Worm (Caenorhabditis elegans) whole organism, young adult: ENCODE measurements around the gene Y73B6BL.47.
A peak's percentile ranks its signal among the peaks of the same experiment; 100 is the strongest.
"Not testable (repeated sequence)": the region's sequence is repeated elsewhere in the genome, so short reads cannot be mapped to it uniquely, and the experiment has no call there.

Experiments used
- F33H1.4 ChIP-seq: fragments of 200-800 bp; sonication (Bioruptor generic); IDR thresholded peaks from 2 replicates; pipeline ENCODE4 v1.3.6; 2022; ENCODE audit warnings: missing genetic modification reagents, missing genetic modification characterization, missing compliant biosample characterization
- F55B11.4 ChIP-seq: sonication (generic microtip); optimal IDR thresholded peaks from 2 replicates; lab custom pipeline; 2016; ENCODE audit warnings: missing compliant biosample characterization, missing genetic modification characterization, borderline replicate concordance; ENCODE audit not compliant: insufficient read depth
- F57A8.1 ChIP-seq: fragments of 200-800 bp; sonication (Bioruptor generic); optimal IDR thresholded peaks from 2 replicates; lab custom pipeline; 2018; ENCODE audit warnings: mild to moderate bottlenecking, missing genetic modification characterization, moderate library complexity, missing compliant biosample characterization
- K12H6.12 ChIP-seq: fragments of 200-800 bp; sonication (Bioruptor generic); optimal IDR thresholded peaks from 2 replicates; lab custom pipeline; 2018; ENCODE audit warnings: mild to moderate bottlenecking, missing genetic modification characterization, missing compliant biosample characterization
- Y53F4B.3 ChIP-seq: fragments of 200-800 bp; sonication (Bioruptor generic); IDR thresholded peaks from 2 replicates; pipeline ENCODE4 v1.3.6; 2022; ENCODE audit warnings: missing genetic modification reagents, missing genetic modification characterization, missing compliant biosample characterization
- Y67H2A.10 ChIP-seq: fragments of 200-800 bp; sonication (Bioruptor generic); conservative IDR thresholded peaks from 2 replicates; pipeline ENCODE4 v1.3.6; 2022; ENCODE audit warnings: missing genetic modification reagents, missing genetic modification characterization, missing compliant biosample characterization
- Y79H2A.3 ChIP-seq: fragments of 200-800 bp; sonication (Bioruptor generic); conservative IDR thresholded peaks from 2 replicates; pipeline ENCODE4 v1.3.6; 2022; ENCODE audit warnings: missing genetic modification reagents, missing genetic modification characterization, missing compliant biosample characterization
- ZK185.1 ChIP-seq: sonication (generic microtip); optimal IDR thresholded peaks from 2 replicates; lab custom pipeline; 2016; ENCODE audit warnings: mild to moderate bottlenecking, missing genetic modification characterization, missing compliant biosample characterization; ENCODE audit not compliant: poor library complexity, severe bottlenecking
- aptf-3 ChIP-seq: fragments of 200-800 bp; sonication (Bioruptor generic); IDR thresholded peaks from 2 replicates; pipeline ENCODE4 v1.3.6; 2022; ENCODE audit warnings: missing genetic modification characterization, missing compliant biosample characterization
- bed-1 ChIP-seq: fragments of 200-800 bp; sonication (Bioruptor generic); IDR thresholded peaks from 2 replicates; pipeline ENCODE4 v1.3.6; 2022; ENCODE audit warnings: missing genetic modification reagents, missing genetic modification characterization, missing compliant biosample characterization
- bed-2 ChIP-seq: fragments of 200-800 bp; sonication (Bioruptor generic); IDR thresholded peaks from 2 replicates; pipeline ENCODE4 v1.3.6; 2022; ENCODE audit warnings: missing genetic modification reagents, missing genetic modification characterization, missing compliant biosample characterization
- ccch-3 ChIP-seq: fragments of 200-800 bp; sonication (Bioruptor generic); optimal IDR thresholded peaks from 2 replicates; lab custom pipeline; 2018; ENCODE audit warnings: mild to moderate bottlenecking, missing genetic modification characterization, missing compliant biosample characterization
- cebp-2 ChIP-seq: fragments of 200-800 bp; sonication (Bioruptor generic); IDR thresholded peaks from 2 replicates; pipeline ENCODE4 v1.3.6; 2022; ENCODE audit warnings: missing genetic modification characterization, missing compliant biosample characterization
- ceh-100 ChIP-seq: fragments of 200-800 bp; sonication (Bioruptor generic); IDR thresholded peaks from 2 replicates; pipeline ENCODE4 v1.3.6; 2022; ENCODE audit warnings: missing genetic modification reagents, missing genetic modification characterization, missing compliant biosample characterization
- dox-1 ChIP-seq: fragments of 200-800 bp; sonication (Bioruptor generic); IDR thresholded peaks from 2 replicates; pipeline ENCODE4 v1.3.6; 2022; ENCODE audit warnings: missing genetic modification reagents, missing genetic modification characterization, missing compliant biosample characterization
- dpff-1 ChIP-seq: sonication (generic microtip); optimal IDR thresholded peaks from 2 replicates; lab custom pipeline; 2017; ENCODE audit warnings: mild to moderate bottlenecking, missing genetic modification characterization, missing compliant biosample characterization
- efl-1 ChIP-seq: fragments of 150-350 bp; optimal IDR thresholded peaks from 2 replicates; lab custom pipeline; 2014; ENCODE audit warnings: missing biosample characterization, missing genetic modification reagents, missing genetic modification characterization
- gei-17 ChIP-seq: fragments of 200-800 bp; sonication (Bioruptor generic); optimal IDR thresholded peaks from 2 replicates; lab custom pipeline; 2018; ENCODE audit warnings: mild to moderate bottlenecking, missing genetic modification characterization, missing compliant biosample characterization
- hmg-20 ChIP-seq: fragments of 200-800 bp; sonication (Bioruptor generic); IDR thresholded peaks from 2 replicates; pipeline ENCODE4 v1.3.6; 2022; ENCODE audit warnings: missing genetic modification reagents, missing genetic modification characterization, missing compliant biosample characterization
- let-607 ChIP-seq, 2 experiments: fragments of 200-800 bp in 1 of 2; sonication (Bioruptor generic) in 1 of 2; sonication (generic microtip) in 1 of 2; optimal IDR thresholded peaks; 2 replicates each; lab custom pipeline; 2016 to 2018; ENCODE audit warnings: mild to moderate bottlenecking in 2 of 2, missing compliant biosample characterization in 2 of 2, missing genetic modification characterization in 2 of 2, moderate library complexity in 2 of 2, missing genotype in 1 of 2
- lin-35 ChIP-seq, 3 experiments: fragments of 150-350 bp in 2 of 3; sonication (generic microtip) in 1 of 3; optimal IDR thresholded peaks; 2 replicates each; lab custom pipeline; 2014 to 2018; ENCODE audit warnings: missing biosample characterization in 3 of 3, missing genetic modification characterization in 3 of 3, missing genetic modification reagents in 3 of 3
- lsl-1 ChIP-seq: fragments of 200-800 bp; sonication (Bioruptor generic); optimal IDR thresholded peaks from 2 replicates; lab custom pipeline; 2018; ENCODE audit warnings: mild to moderate bottlenecking, missing genetic modification characterization, moderate library complexity, missing compliant biosample characterization
- lsy-27 ChIP-seq: sonication (generic microtip); optimal IDR thresholded peaks from 2 replicates; lab custom pipeline; 2017; ENCODE audit warnings: missing genetic modification characterization, mild to moderate bottlenecking, missing compliant biosample characterization, antibody characterized with exemption, missing genotype, borderline replicate concordance; ENCODE audit not compliant: insufficient read depth
- madf-3 ChIP-seq: fragments of 200-800 bp; sonication (Bioruptor generic); IDR thresholded peaks from 2 replicates; pipeline ENCODE4 v1.3.6; 2022; ENCODE audit warnings: missing genetic modification reagents, missing genetic modification characterization, missing compliant biosample characterization
- madf-6 ChIP-seq: fragments of 200-800 bp; sonication (Bioruptor generic); IDR thresholded peaks from 2 replicates; pipeline ENCODE4 v1.3.6; 2022; ENCODE audit warnings: missing genetic modification reagents, missing genetic modification characterization, missing compliant biosample characterization
- madf-8 ChIP-seq: fragments of 200-800 bp; sonication (Bioruptor generic); conservative IDR thresholded peaks from 2 replicates; pipeline ENCODE4 v1.3.6; 2022; ENCODE audit warnings: missing genetic modification reagents, missing genetic modification characterization, missing compliant biosample characterization
- mcd-1 ChIP-seq: fragments of 200-800 bp; sonication (Bioruptor generic); IDR thresholded peaks from 2 replicates; pipeline ENCODE4 v1.3.6; 2022; ENCODE audit warnings: missing genetic modification reagents, missing genetic modification characterization, missing compliant biosample characterization
- mes-4 ChIP-seq: sonication (generic microtip); optimal IDR thresholded peaks from 2 replicates; lab custom pipeline; 2016; ENCODE audit warnings: missing genotype, missing genetic modification characterization, missing compliant biosample characterization
- pbrm-1 ChIP-seq: fragments of 200-800 bp; sonication (Bioruptor generic); IDR thresholded peaks from 2 replicates; pipeline ENCODE4 v1.3.6; 2022; ENCODE audit warnings: missing genetic modification reagents, missing genetic modification characterization, missing compliant biosample characterization
- pha-4 ChIP-seq: fragments of 150-350 bp; sonication (generic microtip); optimal IDR thresholded peaks from 2 replicates; lab custom pipeline; 2014; ENCODE audit warnings: missing biosample characterization, missing genetic modification reagents, missing genetic modification characterization
- repo-1 ChIP-seq: sonication (generic microtip); optimal IDR thresholded peaks from 2 replicates; lab custom pipeline; 2017; ENCODE audit warnings: mild to moderate bottlenecking, missing genetic modification characterization, missing compliant biosample characterization
- snpc-4 ChIP-seq, 5 experiments: fragments of 150-350 bp in 1 of 5; sonication (generic microtip) in 4 of 5; optimal IDR thresholded peaks; 2 replicates each; lab custom pipeline; 2014 to 2018; ENCODE audit warnings: missing genetic modification characterization in 5 of 5, missing biosample characterization in 3 of 5, antibody characterized with exemption in 2 of 5, mild to moderate bottlenecking in 2 of 5, missing compliant biosample characterization in 2 of 5, missing genotype in 2 of 5, moderate library complexity in 2 of 5, missing genetic modification reagents in 1 of 5
- somi-1 ChIP-seq: fragments of 200-800 bp; sonication (Bioruptor generic); optimal IDR thresholded peaks from 2 replicates; lab custom pipeline; 2018; ENCODE audit warnings: mild to moderate bottlenecking, missing genetic modification characterization, missing compliant biosample characterization
- tbp1 ChIP-seq: fragments of 200-800 bp; sonication (Bioruptor generic); optimal IDR thresholded peaks from 2 replicates; lab custom pipeline; 2018; ENCODE audit warnings: mild to moderate bottlenecking, missing genetic modification characterization, missing compliant biosample characterization
- tlf-1 ChIP-seq: fragments of 200-800 bp; sonication (Bioruptor generic); optimal IDR thresholded peaks from 2 replicates; lab custom pipeline; 2018; ENCODE audit warnings: mild to moderate bottlenecking, missing genetic modification characterization, missing compliant biosample characterization
- unc-130 ChIP-seq: sonication (generic microtip); optimal IDR thresholded peaks from 2 replicates; lab custom pipeline; 2016; ENCODE audit warnings: missing genetic modification reagents, missing genetic modification characterization, missing compliant biosample characterization
- xnd-1 ChIP-seq: sonication (generic microtip); optimal IDR thresholded peaks from 2 replicates; lab custom pipeline; 2016; ENCODE audit warnings: missing genotype, missing genetic modification reagents, missing genetic modification characterization, missing compliant biosample characterization
- ztf-25 ChIP-seq: fragments of 200-800 bp; sonication (Bioruptor generic); IDR thresholded peaks from 2 replicates; pipeline ENCODE4 v1.3.6; 2022; ENCODE audit warnings: missing genetic modification reagents, missing genetic modification characterization, missing compliant biosample characterization

Gene Y73B6BL.47

DNA sequence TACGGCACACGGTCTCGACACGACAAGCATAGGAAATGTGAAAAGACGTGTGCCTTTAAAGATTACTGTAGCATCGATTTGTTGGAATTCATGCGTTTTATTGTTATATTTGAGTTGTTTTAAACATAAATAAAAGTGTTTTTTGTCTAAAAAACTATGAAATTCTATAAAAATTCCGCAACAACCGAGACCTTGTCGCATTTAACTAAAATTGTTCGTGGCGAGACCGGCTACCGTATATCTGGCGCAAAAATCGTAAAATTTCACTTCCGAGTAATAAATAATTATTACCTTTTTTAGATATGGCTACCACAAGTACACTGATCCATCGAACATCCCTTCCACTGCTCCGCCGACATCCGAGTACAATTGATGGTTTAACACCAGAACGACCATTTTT is 24.4 kb upstream of the Y73B6BL.47 start, which contains the start of gene ipla-6:
Gene ipla-6, plus strand, starts transcription at position 301 of the 400 bp plus-strand sequence.
- TF ChIP-seq ztf-25 (GFP tag; lab: Robert Waterston, UW) (no peak), tbp1 (GFP tag; lab: Kevin White, UChicago) (no peak), lin-35 (GFP tag; optimal IDR thresholded peaks at IDR 0.05; lab: Kevin White, UChicago) (no peak), K12H6.12 (no peak), xnd-1 (no peak), bed-1 (no peak), ZK185.1 (tag; lab: Kevin White, UChicago) (no peak), Y79H2A.3 (no peak), pbrm-1 (GFP tag; lab: Robert Waterston, UW) (no peak), F33H1.4 (GFP tag; lab: Robert Waterston, UW) (no peak), cebp-2 (GFP tag; lab: Robert Waterston, UW) (no peak), madf-8 (GFP tag; lab: Robert Waterston, UW) (no peak), mcd-1 (no peak), pha-4 (tag; lab: Kevin White, UChicago) (no peak)

ce11 chrIV:6342431-6342830 is 19.3 kb upstream of the Y73B6BL.47 start, which contains the start of gene Y73B6BL.288:
Gene Y73B6BL.288, minus strand, starts transcription at chrIV:6342531.
- TF ChIP-seq mes-4 (tag; lab: Kevin White, UChicago) (no peak), repo-1 (tag; lab: Kevin White, UChicago) (no peak), bed-2 (GFP tag; lab: Robert Waterston, UW) (no peak), unc-130 (GFP tag; lab: Kevin White, UChicago) (no peak), aptf-3 (GFP tag; lab: Robert Waterston, UW) (no peak), hmg-20 (GFP tag; lab: Robert Waterston, UW) (no peak)

ce11 chrIV:6342876-6343275 is 18.9 kb upstream of the Y73B6BL.47 start, which contains the start of gene Y73B6BL.14:
Gene Y73B6BL.14, minus strand, starts transcription at chrIV:6342976.
- TF ChIP-seq let-607 (tag; optimal IDR thresholded peaks at IDR 0.05; lab: Kevin White, UChicago) (no peak), efl-1 (GFP tag; lab: Kevin White, UChicago) (peak; percentile 46)

DNA sequence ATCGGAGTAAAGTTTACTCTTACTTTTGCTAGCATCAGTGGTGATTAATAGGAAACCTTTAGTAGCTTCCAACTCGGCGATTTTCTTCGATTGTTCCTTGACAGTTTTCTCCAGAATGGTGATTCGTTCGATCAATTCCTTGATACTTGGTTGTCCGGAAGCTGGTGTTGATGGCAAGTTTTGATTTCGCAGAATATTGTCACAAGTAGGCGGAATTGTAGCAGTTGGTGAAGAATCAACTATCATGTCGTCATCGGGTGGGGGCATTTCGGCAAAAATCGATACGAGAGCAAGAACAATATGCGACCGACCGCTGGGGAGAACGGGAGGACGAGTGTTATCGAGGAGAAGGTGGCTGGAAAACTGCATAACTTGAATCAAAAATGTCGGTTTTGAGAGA is 14.6 kb upstream of the Y73B6BL.47 start, which contains the start of gene Y73B6BL.289:
Gene Y73B6BL.289, plus strand, starts transcription at position 301 of the 400 bp plus-strand sequence.
- TF ChIP-seq gei-17 (GFP tag; lab: Kevin White, UChicago); Y67H2A.10 (GFP tag; lab: Robert Waterston, UW); F57A8.1 (GFP tag; lab: Kevin White, UChicago): not testable (repeated sequence)

DNA sequence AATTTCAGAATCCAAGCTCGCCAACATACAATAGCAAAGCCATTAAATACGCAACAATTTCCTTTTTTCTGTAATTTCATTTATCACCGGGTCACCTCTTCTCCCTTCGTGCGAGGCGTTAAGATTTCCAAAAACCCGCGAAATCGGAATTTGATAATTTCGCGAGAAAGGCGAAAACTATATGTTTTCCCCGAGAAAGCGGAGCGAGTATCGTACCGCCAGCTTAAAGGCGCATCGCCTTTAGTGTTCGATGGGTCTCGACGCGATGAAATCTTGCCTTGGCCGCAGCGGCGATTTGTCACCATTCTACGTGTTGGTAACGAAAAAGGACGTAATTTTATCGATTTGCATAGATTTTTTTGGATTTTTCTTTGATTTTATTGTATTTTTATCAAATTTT is 13.9 kb upstream of the Y73B6BL.47 start:
- not testable (repeated sequence) for TF ChIP-seq snpc-4 (GFP tag; optimal IDR thresholded peaks at IDR 0.05; lab: Kevin White, UChicago)
- TF ChIP-seq snpc-4 (tag; optimal IDR thresholded peaks at IDR 0.05; lab: Kevin White, UChicago): peak in 1 of 4 experiments; percentile 61
- peak; percentile 67 for TF ChIP-seq madf-6 (GFP tag; lab: Robert Waterston, UW)
- TF ChIP-seq xnd-1: peak; percentile 62
- TF ChIP-seq F33H1.4 (GFP tag; lab: Robert Waterston, UW): peak; percentile 80
- TF ChIP-seq lsl-1 (GFP tag; lab: Kevin White, UChicago): peak; percentile 69
- 0 out of 2 replicates have a peak, but pooled peaks have one; percentile 28 for TF ChIP-seq madf-8 (GFP tag; lab: Robert Waterston, UW)

- TF ChIP-seq F55B11.4 (tag; lab: Kevin White, UChicago): no peak
- TF ChIP-seq K12H6.12: no peak
- TF ChIP-seq lsy-27: no peak
- no peak for TF ChIP-seq dox-1 (GFP tag; lab: Robert Waterston, UW)
- no peak for TF ChIP-seq dpff-1 (tag; lab: Kevin White, UChicago)
- no peak for TF ChIP-seq somi-1
- TF ChIP-seq tlf-1: no peak
- no peak for TF ChIP-seq ceh-100 (GFP tag; lab: Robert Waterston, UW)
- no peak for TF ChIP-seq ZK185.1 (tag; lab: Kevin White, UChicago)
- TF ChIP-seq ccch-3 (GFP tag; lab: Kevin White, UChicago): no peak
- no peak for TF ChIP-seq efl-1 (GFP tag; lab: Kevin White, UChicago)
- TF ChIP-seq Y53F4B.3 (GFP tag; lab: Robert Waterston, UW): no peak
- no peak for TF ChIP-seq madf-3 (GFP tag; lab: Robert Waterston, UW)
Measured at ce11 chrIV:6363604-6364003, 1.8 kb downstream of the Y73B6BL.47 start.
